Worm (Caenorhabditis elegans) whole organism, young adult: ENCODE results near the gene dyci-1.

Source experiments
- C06A6.2 ChIP-seq: fragments of 200-800 bp; sonication (Bioruptor generic); conservative IDR thresholded peaks from 2 replicates; pipeline ENCODE4 v1.3.6; 2022; ENCODE audit warnings: missing genetic modification characterization, missing compliant biosample characterization
- C17E4.6 ChIP-seq: fragments of 200-800 bp; sonication (Bioruptor generic); IDR thresholded peaks from 2 replicates; pipeline ENCODE4 v1.3.6; 2022; ENCODE audit warnings: missing genetic modification reagents, missing genetic modification characterization, missing compliant biosample characterization
- F33H1.4 ChIP-seq: fragments of 200-800 bp; sonication (Bioruptor generic); IDR thresholded peaks from 2 replicates; pipeline ENCODE4 v1.3.6; 2022; ENCODE audit warnings: missing genetic modification reagents, missing genetic modification characterization, missing compliant biosample characterization
- F52B5.7 ChIP-seq: sonication (generic microtip); optimal IDR thresholded peaks from 2 replicates; lab custom pipeline; 2016; ENCODE audit warnings: mild to moderate bottlenecking, missing genetic modification characterization, missing compliant biosample characterization
- T26A5.8 ChIP-seq: sonication (generic microtip); optimal IDR thresholded peaks from 2 replicates; lab custom pipeline; 2016; ENCODE audit warnings: missing genetic modification characterization, missing compliant biosample characterization
- Y53F4B.3 ChIP-seq: fragments of 200-800 bp; sonication (Bioruptor generic); IDR thresholded peaks from 2 replicates; pipeline ENCODE4 v1.3.6; 2022; ENCODE audit warnings: missing genetic modification reagents, missing genetic modification characterization, missing compliant biosample characterization
- ZK185.1 ChIP-seq: sonication (generic microtip); optimal IDR thresholded peaks from 2 replicates; lab custom pipeline; 2016; ENCODE audit warnings: mild to moderate bottlenecking, missing genetic modification characterization, missing compliant biosample characterization; ENCODE audit not compliant: poor library complexity, severe bottlenecking
- akir-1 ChIP-seq: fragments of 200-800 bp; sonication (Bioruptor generic); optimal IDR thresholded peaks from 2 replicates; lab custom pipeline; 2018; ENCODE audit warnings: mild to moderate bottlenecking, missing genetic modification characterization, moderate library complexity, missing compliant biosample characterization
- ama-1 ChIP-seq, 3 experiments: fragments of 150-350 bp in 1 of 3; sonication (generic microtip) in 2 of 3; optimal IDR thresholded peaks; 2 replicates each; lab custom pipeline; 2014 to 2018; ENCODE audit warnings: missing biosample characterization in 2 of 3, missing genetic modification characterization in 2 of 3, missing genetic modification reagents in 2 of 3
- aptf-2 ChIP-seq: fragments of 200-800 bp; sonication (Bioruptor generic); conservative IDR thresholded peaks from 2 replicates; pipeline ENCODE4 v1.3.6; 2022; ENCODE audit warnings: missing genetic modification reagents, missing genetic modification characterization, missing compliant biosample characterization
- attf-5 ChIP-seq: fragments of 200-800 bp; sonication (Bioruptor generic); optimal IDR thresholded peaks from 2 replicates; lab custom pipeline; 2018; ENCODE audit warnings: mild to moderate bottlenecking, missing genetic modification characterization, missing compliant biosample characterization
- bed-1 ChIP-seq: fragments of 200-800 bp; sonication (Bioruptor generic); IDR thresholded peaks from 2 replicates; pipeline ENCODE4 v1.3.6; 2022; ENCODE audit warnings: missing genetic modification reagents, missing genetic modification characterization, missing compliant biosample characterization
- cebp-2 ChIP-seq: fragments of 200-800 bp; sonication (Bioruptor generic); IDR thresholded peaks from 2 replicates; pipeline ENCODE4 v1.3.6; 2022; ENCODE audit warnings: missing genetic modification characterization, missing compliant biosample characterization
- ceh-91 ChIP-seq: fragments of 200-800 bp; sonication (Bioruptor generic); IDR thresholded peaks from 2 replicates; pipeline ENCODE4 v1.3.6; 2022; ENCODE audit warnings: missing genetic modification reagents, missing genetic modification characterization, missing compliant biosample characterization
- ets-4 ChIP-seq: fragments of 200-800 bp; sonication (Bioruptor generic); optimal IDR thresholded peaks from 2 replicates; lab custom pipeline; 2018; ENCODE audit warnings: mild to moderate bottlenecking, missing genetic modification characterization, missing compliant biosample characterization
- fkh-3 ChIP-seq: sonication (generic microtip); optimal IDR thresholded peaks from 2 replicates; lab custom pipeline; 2016; ENCODE audit warnings: mild to moderate bottlenecking, missing genetic modification characterization, missing compliant biosample characterization
- hmg-1.2 ChIP-seq: fragments of 200-800 bp; sonication (Bioruptor generic); IDR thresholded peaks from 2 replicates; pipeline ENCODE4 v1.3.6; 2022; ENCODE audit warnings: missing genetic modification reagents, missing genetic modification characterization, missing compliant biosample characterization
- lin-40 ChIP-seq: sonication (generic microtip); optimal IDR thresholded peaks from 2 replicates; lab custom pipeline; 2016; ENCODE audit warnings: missing genetic modification characterization, mild to moderate bottlenecking, missing compliant biosample characterization, missing genotype, missing genetic modification reagents
- lsl-1 ChIP-seq: fragments of 200-800 bp; sonication (Bioruptor generic); optimal IDR thresholded peaks from 2 replicates; lab custom pipeline; 2018; ENCODE audit warnings: mild to moderate bottlenecking, missing genetic modification characterization, moderate library complexity, missing compliant biosample characterization
- madf-10 ChIP-seq: sonication (generic microtip); optimal IDR thresholded peaks from 2 replicates; lab custom pipeline; 2016; ENCODE audit warnings: mild to moderate bottlenecking, missing genetic modification characterization, missing compliant biosample characterization
- madf-3 ChIP-seq: fragments of 200-800 bp; sonication (Bioruptor generic); IDR thresholded peaks from 2 replicates; pipeline ENCODE4 v1.3.6; 2022; ENCODE audit warnings: missing genetic modification reagents, missing genetic modification characterization, missing compliant biosample characterization
- madf-6 ChIP-seq: fragments of 200-800 bp; sonication (Bioruptor generic); IDR thresholded peaks from 2 replicates; pipeline ENCODE4 v1.3.6; 2022; ENCODE audit warnings: missing genetic modification reagents, missing genetic modification characterization, missing compliant biosample characterization
- mcd-1 ChIP-seq: fragments of 200-800 bp; sonication (Bioruptor generic); IDR thresholded peaks from 2 replicates; pipeline ENCODE4 v1.3.6; 2022; ENCODE audit warnings: missing genetic modification reagents, missing genetic modification characterization, missing compliant biosample characterization
- nfya-1 ChIP-seq: sonication (generic microtip); optimal IDR thresholded peaks from 2 replicates; lab custom pipeline; 2017; ENCODE audit warnings: antibody characterized with exemption, missing compliant biosample characterization, missing genetic modification characterization, borderline replicate concordance; ENCODE audit not compliant: insufficient read depth
- nfya-2 ChIP-seq: fragments of 200-800 bp; sonication (Bioruptor generic); IDR thresholded peaks from 2 replicates; pipeline ENCODE4 v1.3.6; 2022; ENCODE audit warnings: missing genetic modification reagents, missing genetic modification characterization, missing compliant biosample characterization
- nfyb-1 ChIP-seq: fragments of 200-800 bp; sonication (Bioruptor generic); IDR thresholded peaks from 2 replicates; pipeline ENCODE4 v1.3.6; 2022; ENCODE audit warnings: missing genetic modification reagents, missing genetic modification characterization, missing compliant biosample characterization
- nhr-80 ChIP-seq: sonication (generic microtip); optimal IDR thresholded peaks from 2 replicates; lab custom pipeline; 2016; ENCODE audit warnings: missing genetic modification characterization, missing compliant biosample characterization
- pbrm-1 ChIP-seq: fragments of 200-800 bp; sonication (Bioruptor generic); IDR thresholded peaks from 2 replicates; pipeline ENCODE4 v1.3.6; 2022; ENCODE audit warnings: missing genetic modification reagents, missing genetic modification characterization, missing compliant biosample characterization
- sdz-38 ChIP-seq: sonication (generic microtip); optimal IDR thresholded peaks from 2 replicates; lab custom pipeline; 2016; ENCODE audit warnings: missing genotype, missing genetic modification characterization, missing compliant biosample characterization
- snpc-1.1 ChIP-seq: sonication (generic microtip); optimal IDR thresholded peaks from 2 replicates; lab custom pipeline; 2017; ENCODE audit warnings: missing genetic modification characterization, mild to moderate bottlenecking, missing compliant biosample characterization, antibody characterized with exemption, moderate library complexity, missing genotype, missing genetic modification reagents; ENCODE audit not compliant: insufficient read depth
- snpc-1.3 ChIP-seq: sonication (generic microtip); optimal IDR thresholded peaks from 2 replicates; lab custom pipeline; 2017; ENCODE audit warnings: missing genetic modification characterization, mild to moderate bottlenecking, missing compliant biosample characterization, antibody characterized with exemption, moderate library complexity, missing genotype, missing genetic modification reagents; ENCODE audit not compliant: insufficient read depth
- tlf-1 ChIP-seq: fragments of 200-800 bp; sonication (Bioruptor generic); optimal IDR thresholded peaks from 2 replicates; lab custom pipeline; 2018; ENCODE audit warnings: mild to moderate bottlenecking, missing genetic modification characterization, missing compliant biosample characterization
- unc-130 ChIP-seq: sonication (generic microtip); optimal IDR thresholded peaks from 2 replicates; lab custom pipeline; 2016; ENCODE audit warnings: missing genetic modification reagents, missing genetic modification characterization, missing compliant biosample characterization
- ztf-28 ChIP-seq: fragments of 200-800 bp; sonication (Bioruptor generic); IDR thresholded peaks from 2 replicates; pipeline ENCODE4 v1.3.6; 2022; ENCODE audit warnings: missing genetic modification reagents, missing genetic modification characterization, missing compliant biosample characterization
- ztf-3 ChIP-seq: fragments of 200-800 bp; sonication (Bioruptor generic); optimal IDR thresholded peaks from 2 replicates; lab custom pipeline; 2018; ENCODE audit warnings: mild to moderate bottlenecking, missing genetic modification characterization, missing compliant biosample characterization
- ztf-6 ChIP-seq: fragments of 200-800 bp; sonication (Bioruptor generic); IDR thresholded peaks from 2 replicates; pipeline ENCODE4 v1.3.6; 2022; ENCODE audit warnings: missing genetic modification reagents, missing genetic modification characterization, missing compliant biosample characterization

The dyci-1 gene

DNA sequence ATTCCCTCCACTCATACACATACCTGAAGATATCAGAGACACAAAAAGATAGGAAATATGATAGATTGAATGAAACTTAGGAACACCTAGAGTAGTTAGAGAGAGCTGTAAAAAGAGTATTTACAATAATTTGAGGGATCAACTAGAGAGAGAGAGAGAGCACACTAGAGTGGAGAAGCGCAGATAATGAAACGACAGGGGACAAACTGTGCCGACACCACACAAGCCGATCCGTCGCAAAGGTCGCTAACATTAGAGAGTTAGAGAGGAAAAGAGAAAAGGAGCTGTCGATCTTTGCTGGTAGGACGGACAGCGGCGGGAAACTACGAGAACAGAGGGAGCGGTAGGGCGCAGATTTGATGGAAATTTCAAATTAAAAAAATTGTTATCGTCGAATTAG lies at the start of gene dyci-1:
TSS of gene dyci-1 (minus strand) at position 122 of the 400 bp plus-strand sequence.
- TF ChIP-seq madf-3 (GFP tag; lab: Robert Waterston, UW) (no peak), T26A5.8 (tag; lab: Kevin White, UChicago) (no peak), bed-1 (no peak), ztf-3 (no peak), hmg-1.2 (GFP tag; lab: Robert Waterston, UW) (peak; percentile 62; the same call in 1 of the 2 replicates), cebp-2 (GFP tag; lab: Robert Waterston, UW) (no peak), madf-6 (GFP tag; lab: Robert Waterston, UW) (0 out of 2 replicates have a peak, but pooled peaks have one; percentile 18), sdz-38 (tag; lab: Kevin White, UChicago) (no peak), pbrm-1 (GFP tag; lab: Robert Waterston, UW) (0 out of 2 replicates have a peak, but pooled peaks have one; percentile 11), mcd-1 (peak; percentile 47; the same call in 1 of the 2 replicates), nfyb-1 (GFP tag; lab: Robert Waterston, UW) (peak; percentile 36; the same call in 1 of the 2 replicates), lin-40 (tag; lab: Kevin White, UChicago) (no peak), F52B5.7 (no peak), ama-1 (optimal IDR thresholded peaks at IDR 0.05; lab: Kevin White, UChicago) (no peak), ama-1 (GFP tag; optimal IDR thresholded peaks at IDR 0.05; lab: Kevin White, UChicago) (no peak), nfya-1 (no peak), Y53F4B.3 (GFP tag; lab: Robert Waterston, UW) (no peak), C17E4.6 (GFP tag; lab: Robert Waterston, UW) (no peak), unc-130 (GFP tag; lab: Kevin White, UChicago) (no peak), ets-4 (no peak), nhr-80 (tag; lab: Kevin White, UChicago) (peak; percentile 27), snpc-1.1 (tag; lab: Kevin White, UChicago) (no peak), ceh-91 (GFP tag; lab: Robert Waterston, UW) (no peak), nfya-2 (GFP tag; lab: Robert Waterston, UW) (no peak), ZK185.1 (tag; lab: Kevin White, UChicago) (peak; percentile 3), tlf-1 (GFP tag; lab: Kevin White, UChicago) (no peak), attf-5 (GFP tag; lab: Kevin White, UChicago) (peak; percentile 7), lsl-1 (GFP tag; lab: Kevin White, UChicago) (no peak), madf-10 (tag; lab: Kevin White, UChicago) (no peak), ztf-6 (no peak)
- TF ChIP-seq, all 124 proteins: peak for 8

DNA sequence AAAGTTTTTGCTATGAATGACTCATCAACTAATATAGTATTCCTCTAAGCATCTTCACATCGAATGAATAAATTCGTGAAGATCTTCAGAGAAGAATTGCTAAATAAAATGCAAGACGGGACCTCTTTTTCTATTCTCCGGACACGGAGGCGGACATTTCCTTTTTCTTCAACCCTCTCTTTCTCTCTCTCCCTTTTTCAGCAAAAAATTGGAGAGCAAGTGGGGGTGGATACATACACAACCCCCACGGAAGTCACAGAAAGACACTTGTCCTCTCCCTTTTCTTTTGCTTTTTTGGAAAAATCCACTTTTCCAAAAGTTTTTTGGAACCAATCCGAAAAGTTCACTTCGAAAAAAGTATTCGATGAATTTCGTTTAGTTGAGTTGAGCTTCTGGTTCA lies 49.6 kb upstream of the dyci-1 start:
- no peak for TF ChIP-seq C06A6.2 (GFP tag; lab: Robert Waterston, UW)
- no peak for TF ChIP-seq ztf-28 (GFP tag; lab: Robert Waterston, UW)
- TF ChIP-seq nfyb-1 (GFP tag; lab: Robert Waterston, UW) = no peak
- TF ChIP-seq akir-1 (GFP tag; lab: Kevin White, UChicago) = no peak
- no peak for TF ChIP-seq mcd-1
- TF ChIP-seq aptf-2 (GFP tag; lab: Robert Waterston, UW) = no peak
- TF ChIP-seq lsl-1 (GFP tag; lab: Kevin White, UChicago) = no peak
- no peak for TF ChIP-seq snpc-1.3 (tag; lab: Kevin White, UChicago)
- TF ChIP-seq fkh-3 (tag; lab: Kevin White, UChicago) = no peak
- TF ChIP-seq nfya-1 = no peak
- TF ChIP-seq F33H1.4 (GFP tag; lab: Robert Waterston, UW) = no peak
